Worm (Caenorhabditis elegans): ENCODE data around the gene R07D5.2.

R07D5.2 gene

ce11 chrX:15127338-15127737, 10.9 kb upstream of the R07D5.2 start:
- TF ChIP-seq unc-62 (GFP tag; optimal IDR thresholded peaks at IDR 0.05): no peak

DNA sequence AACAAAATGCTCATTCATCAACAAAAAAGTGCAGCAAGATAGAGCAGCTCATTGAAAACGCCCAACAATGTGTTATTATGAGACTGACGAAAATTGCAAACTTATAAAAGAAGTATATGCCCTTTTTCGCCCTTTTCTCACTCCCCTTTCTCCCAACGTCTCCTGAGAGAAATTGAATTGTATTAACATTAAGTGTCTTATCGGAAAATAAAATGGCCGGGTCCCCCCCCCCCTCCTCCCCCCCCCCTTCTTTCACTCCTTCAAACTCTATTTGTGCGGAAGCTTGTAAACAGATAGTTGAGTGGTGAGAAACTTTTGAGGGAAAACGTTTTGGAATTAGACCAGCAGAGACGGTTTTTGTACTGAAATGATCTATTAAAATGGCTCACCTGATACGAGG, 10.3 kb upstream of the R07D5.2 start:
- no peak for TF ChIP-seq unc-62 (GFP tag; optimal IDR thresholded peaks at IDR 0.05)

DNA sequence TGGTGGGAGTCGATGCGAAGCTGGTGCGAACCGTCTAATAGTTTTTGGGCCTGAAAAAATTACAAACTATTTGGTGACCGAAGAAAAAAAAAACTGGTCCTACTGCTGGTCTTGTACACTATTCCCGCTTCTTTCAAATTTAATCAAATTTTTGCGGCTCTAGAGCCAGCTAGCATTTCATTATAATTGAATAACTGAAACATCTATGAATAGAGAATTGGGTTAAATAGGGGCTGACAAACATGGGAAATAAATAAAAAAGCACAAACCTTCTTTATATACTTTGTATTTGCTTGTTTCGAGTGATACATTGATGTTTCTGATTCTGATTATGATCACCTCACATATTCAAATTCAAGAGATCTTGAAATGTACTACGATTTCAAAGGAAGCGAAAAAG, 8.7 kb upstream of the R07D5.2 start:
- TF ChIP-seq unc-62 (GFP tag; optimal IDR thresholded peaks at IDR 0.05): no peak

- no peak for TF ChIP-seq unc-62 (GFP tag; optimal IDR thresholded peaks at IDR 0.05)
Measured at ce11 chrX:15120545-15120944, 4.1 kb upstream of the R07D5.2 start.

ce11 chrX:15115748-15116147, 666 bp downstream of the R07D5.2 start:
- no peak for TF ChIP-seq unc-62 (GFP tag; optimal IDR thresholded peaks at IDR 0.05)

ce11 chrX:15112172-15112571, 4.2 kb downstream of the R07D5.2 start:
- no peak for TF ChIP-seq unc-62 (GFP tag; optimal IDR thresholded peaks at IDR 0.05)

- no peak for TF ChIP-seq unc-62 (GFP tag; optimal IDR thresholded peaks at IDR 0.05)
Measured at ce11 chrX:15107747-15108252, 8.6 kb downstream of the R07D5.2 start, which contains the start of gene mlt-9. TSS of gene mlt-9 (minus strand) at chrX:15107797.

DNA sequence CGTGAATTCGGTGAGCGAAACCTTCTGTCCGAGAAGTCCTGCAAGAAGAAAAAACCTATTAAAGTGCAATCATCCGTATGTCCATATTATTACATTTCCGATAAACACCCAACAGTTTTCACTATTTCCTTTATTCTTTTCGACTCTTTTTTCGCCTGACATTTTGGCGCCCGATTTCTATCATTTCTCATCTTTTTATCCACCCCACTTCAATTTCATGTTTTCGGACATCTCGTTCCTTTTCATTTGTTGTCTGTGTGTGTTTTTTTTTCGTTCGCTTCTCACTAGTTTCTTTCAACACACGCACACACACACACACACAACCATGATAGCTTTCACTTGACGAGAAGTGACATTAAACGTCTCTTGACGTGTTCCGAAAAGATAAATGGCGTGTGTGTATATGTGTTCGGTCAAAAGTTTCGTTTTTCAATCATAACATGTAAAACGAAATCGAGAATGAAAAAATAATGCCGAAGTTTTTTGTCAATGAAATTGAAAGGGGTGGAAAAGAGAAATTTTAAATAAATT, 11.4 kb downstream of the R07D5.2 start:
- no peak for TF ChIP-seq unc-62 (GFP tag; optimal IDR thresholded peaks at IDR 0.05)

- TF ChIP-seq unc-62 (GFP tag; optimal IDR thresholded peaks at IDR 0.05): no peak
Measured at ce11 chrX:15103481-15103880, 12.9 kb downstream of the R07D5.2 start.

DNA sequence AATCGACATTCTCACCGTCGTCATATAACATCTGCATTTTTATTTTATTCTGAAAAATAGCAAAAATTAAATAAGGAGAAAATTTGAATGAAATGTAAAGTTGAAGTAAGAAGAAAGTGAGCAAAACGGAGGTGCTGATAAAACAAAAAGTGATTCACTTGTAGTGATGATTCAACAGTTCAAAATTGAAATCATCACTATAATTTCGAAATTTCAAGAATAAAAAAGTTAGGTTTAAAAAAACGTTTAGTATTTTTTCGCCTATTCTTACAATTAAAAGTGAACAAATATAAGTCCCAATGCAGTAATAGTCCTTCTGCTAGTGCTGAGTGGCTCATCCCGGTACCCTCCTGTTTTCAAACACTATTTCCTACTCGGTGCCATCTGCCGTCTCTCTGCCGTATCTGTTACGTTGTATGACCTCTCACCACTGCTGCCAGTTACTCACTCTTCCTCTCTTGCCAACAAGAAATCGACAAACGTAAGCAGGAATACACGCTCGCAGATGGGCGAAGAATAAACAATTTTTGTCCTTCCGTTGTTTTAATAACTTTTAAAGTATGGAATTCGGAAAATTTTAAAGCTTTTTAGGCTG, 15.9 kb downstream of the R07D5.2 start, which contains the start of gene dhhc-1:
Gene dhhc-1 (minus strand): TSS at position 51 of the 595 bp plus-strand sequence.
- no peak for TF ChIP-seq unc-62 (GFP tag; optimal IDR thresholded peaks at IDR 0.05)

- no peak for TF ChIP-seq unc-62 (GFP tag; optimal IDR thresholded peaks at IDR 0.05)
Measured at ce11 chrX:15097763-15098162, 18.7 kb downstream of the R07D5.2 start, which contains the start of gene F09B12.3. TSS of gene F09B12.3 (minus strand) at chrX:15097954.

ce11 chrX:15096277-15096676, 20.1 kb downstream of the R07D5.2 start:
- no peak for TF ChIP-seq unc-62 (GFP tag; optimal IDR thresholded peaks at IDR 0.05)

DNA sequence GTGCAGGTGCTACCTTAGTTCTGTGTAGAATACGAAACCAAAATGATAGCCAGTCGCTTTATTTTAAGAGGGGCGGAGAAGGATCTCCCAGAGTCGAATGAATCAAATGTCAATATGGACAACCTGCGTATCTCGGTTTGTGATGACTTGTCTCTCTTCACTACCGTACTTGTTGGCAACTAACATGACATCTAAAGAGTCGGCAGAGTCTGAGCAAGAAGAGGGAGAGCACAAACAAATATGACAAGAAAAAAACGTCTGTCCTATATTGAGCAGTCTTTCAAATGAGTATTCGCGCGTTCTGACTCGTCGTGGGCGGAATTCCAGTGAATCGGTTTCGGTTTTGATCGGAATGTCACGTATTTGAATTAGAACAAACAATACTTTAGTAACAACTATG, 21.4 kb downstream of the R07D5.2 start, which contains the start of gene F09B12.7:
Gene F09B12.7 (minus strand): TSS at position 101 of the 400 bp plus-strand sequence.
- no peak for TF ChIP-seq unc-62 (GFP tag; optimal IDR thresholded peaks at IDR 0.05)

DNA sequence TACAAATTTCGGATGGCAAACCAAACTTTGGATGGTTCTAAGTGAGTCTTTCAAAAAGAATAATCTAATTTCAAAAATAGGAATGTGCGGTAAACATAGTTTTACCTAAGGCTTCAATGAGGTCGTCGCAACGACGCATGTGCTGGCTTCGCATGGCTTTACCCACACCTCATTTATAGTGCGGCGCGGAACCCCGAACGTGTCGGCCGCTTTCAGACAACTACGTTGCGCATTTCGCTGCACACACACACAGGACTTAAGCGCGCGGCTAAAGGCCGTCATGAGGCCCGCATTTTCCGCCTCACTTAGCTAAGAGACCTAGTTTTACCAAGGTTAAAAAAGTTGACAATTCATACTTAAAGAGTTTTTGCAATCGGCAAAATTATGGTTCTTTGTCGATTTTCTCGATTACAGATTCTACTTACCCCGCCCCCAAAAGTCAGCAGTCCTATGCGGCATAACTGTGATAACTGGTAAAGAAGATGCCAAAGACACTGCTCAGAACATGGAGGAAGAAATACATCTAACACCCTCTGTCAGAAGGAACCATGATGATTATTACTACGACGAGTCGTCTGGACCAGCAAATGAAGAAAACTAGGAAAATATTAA, 23.5 kb downstream of the R07D5.2 start:
- TF ChIP-seq unc-62 (GFP tag; optimal IDR thresholded peaks at IDR 0.05): no peak

DNA sequence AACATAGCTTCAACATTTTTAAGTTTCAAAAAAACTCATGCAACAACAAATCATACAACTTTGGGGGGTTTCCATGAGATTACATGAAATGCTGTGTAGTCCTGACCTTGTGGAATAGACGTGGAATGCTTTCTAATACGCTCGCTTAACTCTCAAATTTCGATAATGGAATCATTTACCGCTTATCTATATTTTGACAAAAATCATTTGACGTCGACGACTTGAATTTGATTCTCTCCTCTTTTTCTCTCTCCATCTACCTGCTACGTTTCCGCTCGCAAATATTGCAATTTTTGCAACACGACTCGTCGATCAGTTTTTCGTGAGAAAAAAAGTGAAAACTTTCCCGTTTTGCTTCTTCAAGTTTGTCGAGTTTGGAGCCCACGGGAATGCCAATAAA, 27.3 kb downstream of the R07D5.2 start, which contains the start of gene flr-4:
Gene flr-4 (plus strand): TSS at position 275 of the 400 bp plus-strand sequence.
- TF ChIP-seq unc-62 (GFP tag; optimal IDR thresholded peaks at IDR 0.05): no peak

- TF ChIP-seq unc-62 (GFP tag; optimal IDR thresholded peaks at IDR 0.05): no peak
Measured at ce11 chrX:15087752-15088151, 28.7 kb downstream of the R07D5.2 start.

ce11 chrX:15084395-15084794, 32.0 kb downstream of the R07D5.2 start, which contains the start of gene F09B12.5:
TSS of gene F09B12.5 (plus strand) at chrX:15084695.
- TF ChIP-seq unc-62 (GFP tag; optimal IDR thresholded peaks at IDR 0.05): no peak

Data from whole organism, dauer.